Worm (Caenorhabditis elegans): ENCODE results near the gene B0393.4.
A peak's percentile ranks its signal among the peaks of the same experiment; 100 is the strongest.

DNA sequence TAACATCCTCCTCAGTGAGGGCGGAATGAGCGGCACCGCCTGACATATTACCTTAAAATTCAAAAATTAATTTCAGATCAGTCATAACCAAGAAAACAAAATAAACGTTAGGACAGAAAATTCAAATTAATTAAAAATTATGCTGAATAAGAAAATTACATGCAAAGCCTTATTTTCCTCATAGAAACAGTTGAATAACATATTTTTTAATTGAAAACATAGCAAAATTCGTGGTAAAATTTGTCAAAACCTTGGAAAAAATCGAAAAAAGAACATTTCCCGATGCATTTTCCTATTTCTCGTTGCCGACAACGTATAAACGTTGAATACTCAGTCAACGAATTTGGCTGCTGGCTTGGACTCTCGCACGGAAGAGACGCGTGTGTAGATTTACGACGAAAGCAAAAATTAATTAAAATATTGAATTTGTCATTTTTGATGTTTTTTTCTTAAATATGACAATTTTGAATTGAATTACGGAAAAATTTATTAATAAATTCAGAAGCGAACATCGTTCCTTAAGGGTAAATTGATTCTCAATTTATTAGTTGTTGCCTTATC lies 9.3 kb downstream of the B0393.4 start, which contains the start of the genes rps-0 and rbg-3:
- TF ChIP-seq ama-1 (optimal IDR thresholded peaks at IDR 0.05), result no peak
- no peak for TF ChIP-seq aly-1 (tag; optimal IDR thresholded peaks at IDR 0.05)
- TF ChIP-seq B0310.2 (tag; optimal IDR thresholded peaks at IDR 0.05), result no peak
- TF ChIP-seq hmg-4 (GFP tag; optimal IDR thresholded peaks at IDR 0.05), result no peak
- TF ChIP-seq ceh-36 (tag; optimal IDR thresholded peaks at IDR 0.05), result no peak
- TF ChIP-seq tbx-11 (GFP tag; IDR thresholded peaks at IDR 0.05), result no peak
- peak; percentile 80 for TF ChIP-seq F13C5.2 (tag; optimal IDR thresholded peaks at IDR 0.05)
- no peak for TF ChIP-seq ceh-13 (GFP tag; optimal IDR thresholded peaks at IDR 0.05)
- TF ChIP-seq ets-7 (tag; optimal IDR thresholded peaks at IDR 0.05), result no peak

Data from whole organism, early embryonic.